Worm (Caenorhabditis elegans) whole organism, dauer: ENCODE data around the gene chat-1.

Experiments
- unc-62 ChIP-seq: sonication (generic microtip); optimal IDR thresholded peaks from 2 replicates; lab custom pipeline; 2017; ENCODE audit warnings: missing biosample characterization, missing genetic modification reagents, missing genetic modification characterization

Gene chat-1

DNA sequence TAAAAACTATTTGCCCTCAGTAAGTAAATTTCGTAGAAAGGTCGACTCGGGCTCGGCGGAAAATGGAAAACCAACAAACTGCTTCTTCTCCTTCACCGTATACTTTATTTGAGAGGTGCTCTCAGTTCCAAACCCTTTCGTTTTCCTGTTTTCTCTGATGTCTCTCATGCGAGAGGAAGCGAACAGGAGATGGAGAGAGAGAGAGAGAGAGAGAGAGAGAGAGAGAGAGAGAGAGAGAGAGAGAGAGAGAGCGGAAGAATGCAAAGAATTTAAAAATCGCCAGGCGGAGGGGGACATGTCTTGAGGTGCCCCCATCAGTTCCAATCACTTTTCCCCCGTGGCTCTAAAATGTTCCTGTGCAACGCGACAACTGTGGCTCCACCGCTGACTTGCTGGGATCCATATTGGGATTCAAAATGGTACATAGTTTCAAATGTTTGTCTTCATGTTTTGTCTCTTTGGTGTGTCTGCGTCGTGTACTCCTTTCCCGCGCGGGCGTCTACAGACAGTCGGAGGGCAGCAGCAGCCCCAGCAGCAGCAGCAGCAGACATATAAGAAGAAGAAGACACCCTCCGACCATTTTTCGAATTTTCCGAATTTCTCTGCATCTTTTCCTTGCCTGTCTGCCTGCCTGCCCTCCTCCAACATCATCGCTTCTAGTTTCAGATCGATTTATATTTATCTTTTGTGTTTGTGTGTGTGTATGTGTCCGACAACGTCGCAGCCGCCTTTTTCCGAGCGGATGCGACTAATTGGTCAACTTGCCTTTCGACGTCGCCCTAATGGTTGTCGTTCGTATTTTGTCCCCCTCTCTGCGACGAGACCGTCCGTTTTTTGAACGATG is 7.4 kb downstream of the chat-1 start, which contains the start of gene R08C7.11:
TSS of gene R08C7.11 (minus strand) at position 608 of the 844 bp plus-strand sequence.
- TF ChIP-seq unc-62, result no peak

DNA sequence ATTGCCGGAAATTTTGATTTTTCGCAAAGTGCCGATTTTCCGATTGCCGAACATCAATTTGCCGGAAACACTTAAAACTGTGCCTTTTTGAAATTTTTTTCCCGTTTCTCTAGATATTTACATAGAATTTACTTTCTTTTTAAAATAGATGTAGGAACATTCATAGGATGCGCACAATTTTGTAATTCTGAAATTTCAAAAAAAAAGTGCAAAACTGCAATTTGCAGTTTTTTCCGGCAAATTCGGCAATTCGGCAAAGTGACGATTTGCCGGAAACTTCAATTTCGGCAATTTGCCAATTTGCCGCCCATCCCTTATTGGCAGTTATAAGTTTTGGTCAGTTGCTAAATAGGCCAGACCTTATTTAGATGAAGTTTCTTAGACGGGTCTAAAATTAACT is 9.5 kb downstream of the chat-1 start:
- TF ChIP-seq unc-62, result no peak

- TF ChIP-seq unc-62, result no peak
Measured at ce11 chrIV:4459342-4459741, 12.2 kb downstream of the chat-1 start.

DNA sequence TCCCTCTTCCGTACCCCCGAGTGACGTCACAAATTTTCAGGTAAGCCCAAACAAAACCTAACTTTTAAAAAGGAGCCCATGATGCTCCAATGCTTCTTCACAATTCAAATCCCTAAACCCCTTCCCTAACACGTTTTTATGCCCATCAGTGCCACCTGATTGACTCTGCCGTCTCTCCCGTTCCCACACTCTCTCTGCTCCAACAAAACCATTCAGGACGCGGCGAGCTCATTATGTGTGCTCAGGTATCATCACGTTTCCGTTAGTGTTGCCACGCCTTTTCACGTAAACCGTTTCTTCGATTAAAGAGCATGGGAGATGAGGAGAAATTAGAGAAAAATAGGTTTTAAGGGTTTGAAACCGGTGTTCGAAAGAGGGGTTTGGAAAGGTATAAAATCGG is 16.0 kb downstream of the chat-1 start, which contains the start of gene M01H9.2:
TSS of gene M01H9.2 (minus strand) at position 101 of the 400 bp plus-strand sequence.
- TF ChIP-seq unc-62, result no peak

- no peak for TF ChIP-seq unc-62
Measured at ce11 chrIV:4465184-4465583, 18.1 kb downstream of the chat-1 start, which contains the start of gene M01H9.5. Gene M01H9.5, plus strand, starts transcription at chrIV:4465484.

DNA sequence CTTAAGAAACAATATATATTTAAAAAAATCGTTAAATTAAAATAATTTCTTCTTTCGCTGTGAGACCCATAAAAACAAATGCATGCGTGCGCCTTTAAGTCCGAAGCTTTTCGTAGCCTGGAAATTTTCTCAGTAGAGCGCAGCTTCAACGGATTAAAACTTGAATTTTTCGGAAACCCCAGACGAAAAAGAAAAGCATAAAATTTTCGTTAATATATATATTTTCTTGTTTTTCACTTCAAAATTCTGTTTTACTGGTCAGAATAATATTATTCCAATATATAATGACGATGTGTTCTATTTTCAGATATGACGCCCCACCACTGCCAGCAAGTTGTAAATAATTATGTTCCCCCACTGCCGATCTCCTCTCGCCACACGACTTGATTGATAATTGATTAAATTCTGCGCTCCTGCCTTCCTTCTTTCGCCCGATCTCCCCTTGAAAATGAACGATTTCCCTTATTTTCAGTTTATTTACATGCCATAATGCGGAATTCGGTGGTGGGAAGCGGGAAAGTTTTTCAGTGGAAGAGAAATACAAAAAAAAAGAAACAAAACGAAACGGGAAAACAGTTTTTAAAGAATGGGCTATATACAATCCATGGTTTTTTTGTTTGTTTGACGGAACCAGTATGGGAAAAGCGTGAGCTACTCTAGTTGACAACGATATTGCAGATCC is 21.1 kb downstream of the chat-1 start:
- no peak for TF ChIP-seq unc-62

- TF ChIP-seq unc-62, result no peak
Measured at ce11 chrIV:4469055-4469454, 21.9 kb downstream of the chat-1 start.

DNA sequence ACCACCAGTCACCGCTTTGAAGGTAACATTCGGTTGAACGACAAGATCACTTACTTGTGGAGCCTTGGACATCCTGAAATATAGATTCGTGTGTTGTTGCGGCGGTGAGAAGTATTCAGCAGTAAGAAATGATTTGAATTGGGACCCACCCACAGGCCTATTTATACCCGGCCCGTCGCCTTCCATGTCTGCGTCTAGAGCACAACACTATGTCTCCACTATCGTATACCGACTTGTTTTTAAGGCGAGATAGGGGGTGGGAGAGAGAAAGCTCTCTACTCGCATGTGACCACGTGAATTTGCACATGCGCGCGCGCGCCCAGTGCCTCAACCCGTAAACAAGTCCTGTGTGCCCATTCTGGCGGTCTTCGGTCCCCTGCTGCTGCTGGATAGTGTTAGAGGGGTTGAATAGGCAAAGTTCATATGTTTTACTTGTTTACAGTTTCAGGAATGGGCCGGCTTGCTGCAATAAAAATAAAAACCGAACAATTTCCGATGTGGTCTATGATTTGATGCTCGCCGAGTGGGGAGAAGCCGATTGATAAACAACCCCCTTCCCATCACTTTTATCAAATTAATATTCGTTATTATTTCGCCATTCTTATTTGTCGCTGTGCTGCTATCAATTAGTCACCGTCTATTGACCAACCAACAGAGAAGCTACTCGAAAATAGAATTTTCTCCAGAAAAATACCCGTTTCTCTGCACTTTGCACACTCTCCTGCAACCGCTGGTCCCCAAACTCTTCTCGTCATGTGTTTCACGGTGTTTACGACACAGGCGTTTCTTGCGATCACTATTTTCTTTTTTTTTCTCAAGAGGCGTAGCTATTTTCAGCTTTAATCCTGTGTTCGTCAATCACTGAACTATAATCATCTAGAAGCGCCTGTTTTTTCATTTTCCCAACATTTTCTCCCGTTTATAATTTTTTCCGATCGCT is 22.9 kb downstream of the chat-1 start:
- TF ChIP-seq unc-62, result no peak

- no peak for TF ChIP-seq unc-62
Measured at ce11 chrIV:4470885-4471772, 24.0 kb downstream of the chat-1 start.

ce11 chrIV:4472418-4473173 is 25.5 kb downstream of the chat-1 start:
- TF ChIP-seq unc-62, result no peak

ce11 chrIV:4473767-4474166 is 26.6 kb downstream of the chat-1 start:
- no peak for TF ChIP-seq unc-62

- no peak for TF ChIP-seq unc-62
Measured at ce11 chrIV:4475362-4476086, 28.4 kb downstream of the chat-1 start.

- TF ChIP-seq unc-62, result no peak
Measured at ce11 chrIV:4477009-4477471, 29.9 kb downstream of the chat-1 start, which contains the start of gene M01H9.3. Gene M01H9.3, minus strand, starts transcription at chrIV:4477059.

DNA sequence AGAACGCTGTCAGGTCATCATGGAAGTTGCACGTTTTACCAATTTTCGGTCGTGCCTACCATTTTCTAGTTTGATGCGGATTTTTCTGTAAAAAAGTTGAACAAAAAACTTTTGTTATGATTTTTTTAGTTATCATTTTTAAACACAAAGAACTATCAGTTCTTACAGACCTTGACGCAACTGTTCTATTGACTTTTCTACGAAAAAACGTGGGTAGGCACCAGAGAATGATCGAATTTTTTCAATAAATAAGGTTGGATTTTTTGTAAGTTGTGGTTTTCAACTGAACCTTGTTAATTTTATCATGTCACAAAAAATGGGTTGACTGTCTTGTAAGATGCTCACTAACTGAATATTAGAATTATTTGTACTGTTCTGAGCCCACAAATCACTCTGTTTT is 31.5 kb downstream of the chat-1 start:
- no peak for TF ChIP-seq unc-62
